Worm (Caenorhabditis elegans): ENCODE data around the gene H34I24.1.

ce11 chrIII:2869033-2869432 is 22.2 kb downstream of the H34I24.1 start:
- TF ChIP-seq ceh-28 (tag; optimal IDR thresholded peaks at IDR 0.05) (no peak), zip-2 (tag; optimal IDR thresholded peaks at IDR 0.05) (no peak), pqm-1 (tag; optimal IDR thresholded peaks at IDR 0.05) (no peak), nhr-237 (tag; optimal IDR thresholded peaks at IDR 0.05) (no peak), R02D3.7 (tag; optimal IDR thresholded peaks at IDR 0.05) (no peak), ceh-82 (tag; optimal IDR thresholded peaks at IDR 0.05) (no peak), ctbp-1 (GFP tag; IDR thresholded peaks at IDR 0.05) (no peak), unc-62 (GFP tag; optimal IDR thresholded peaks at IDR 0.05 in 1 of 2) (no peak), unc-62 (tag; optimal IDR thresholded peaks at IDR 0.05) (no peak), aly-2 (tag; optimal IDR thresholded peaks at IDR 0.05) (no peak), snpc-4 (tag; optimal IDR thresholded peaks at IDR 0.05) (no peak), aha-1 (tag) (no peak)
